Fruit fly (Drosophila melanogaster): ENCODE data around the gene CG1792.

Gene CG1792

DNA sequence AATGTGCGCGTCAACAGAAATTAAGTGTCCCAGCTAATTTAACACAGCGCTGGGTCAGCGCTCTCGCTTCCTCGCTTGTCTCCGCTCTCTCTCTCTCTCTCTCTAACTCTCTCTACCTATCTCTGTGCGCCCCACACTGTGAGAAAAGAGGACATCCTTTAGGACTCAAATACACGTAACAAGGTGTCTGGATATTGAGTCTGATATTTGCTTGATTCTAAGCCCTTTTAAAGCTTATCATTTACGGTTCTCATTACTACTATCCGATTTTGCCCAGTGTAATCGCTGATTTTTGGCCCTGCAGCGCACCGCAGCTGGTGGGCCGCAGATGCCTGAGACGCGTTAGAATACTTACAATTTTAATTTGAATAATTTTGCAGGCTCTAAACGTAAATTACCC lies 20.4 kb downstream of the CG1792 start (continued):
- TF ChIP-seq CG1603 (tag; optimal IDR thresholded peaks at IDR 0.05) (peak; percentile 36), CG12769 (tag; optimal IDR thresholded peaks at IDR 0.05) (peak; percentile 68), kah (GFP tag; optimal IDR thresholded peaks at IDR 0.05) (no peak), CG8290 (GFP tag; optimal IDR thresholded peaks at IDR 0.05) (no peak), CG8290 (tag; optimal IDR thresholded peaks at IDR 0.05) (peak in 1 of 2 experiments; percentile 69), danr (GFP tag; IDR thresholded peaks at IDR 0.05) (no peak), oc (tag; optimal IDR thresholded peaks at IDR 0.05) (no peak), gce (GFP tag; IDR thresholded peaks at IDR 0.05) (0 out of 3 replicates have a peak, but pooled peaks have one; percentile 8), CG30431 (GFP tag; optimal IDR thresholded peaks at IDR 0.05) (no peak), C15 (GFP tag; IDR thresholded peaks at IDR 0.05) (no peak), scrt (GFP tag; optimal IDR thresholded peaks at IDR 0.05) (peak; percentile 20), CG4404 (GFP tag; IDR thresholded peaks at IDR 0.05) (no peak), CG4820 (GFP tag; optimal IDR thresholded peaks at IDR 0.05) (peak; percentile 6), trem (tag; optimal IDR thresholded peaks at IDR 0.05) (no peak), CG1529 (GFP tag; optimal IDR thresholded peaks at IDR 0.05) (no peak), Aef1 (GFP tag; IDR thresholded peaks at IDR 0.05) (peak; percentile 30; the same call in 1 of the 3 replicates), gsb (GFP tag; IDR thresholded peaks at IDR 0.05) (no peak), CG17829 (tag; optimal IDR thresholded peaks at IDR 0.05) (no peak), tgo (GFP tag; IDR thresholded peaks at IDR 0.05) (peak; percentile 15; the same call in 1 of the 3 replicates), CG17802 (tag; optimal IDR thresholded peaks at IDR 0.05) (no peak), CG17328 (GFP tag; IDR thresholded peaks at IDR 0.05) (peak; percentile 37; the same call in 1 of the 2 replicates), CG6175 (GFP tag; IDR thresholded peaks at IDR 0.05) (no peak), onecut (GFP tag; IDR thresholded peaks at IDR 0.05) (peak; percentile 23; the same call in 1 of the 2 replicates), sisA (GFP tag; IDR thresholded peaks at IDR 0.05) (0 out of 2 replicates have a peak, but pooled peaks have one; percentile 52), CG17612 (GFP tag; IDR thresholded peaks at IDR 0.05) (no peak), Atf-2 (GFP tag; optimal IDR thresholded peaks at IDR 0.05) (no peak), vfl (GFP tag; optimal IDR thresholded peaks at IDR 0.05) (peak; percentile 6), cas (GFP tag; IDR thresholded peaks at IDR 0.05) (no peak), ftz-f1 (GFP tag; optimal IDR thresholded peaks at IDR 0.05) (no peak), gem (tag; optimal IDR thresholded peaks at IDR 0.05) (peak; percentile 51), CG1602 (GFP tag; optimal IDR thresholded peaks at IDR 0.05) (no peak), phol (tag; optimal IDR thresholded peaks at IDR 0.05) (peak; percentile 13), pfk (GFP tag; optimal IDR thresholded peaks at IDR 0.05) (no peak), CG5180 (GFP tag; optimal IDR thresholded peaks at IDR 0.05) (no peak), slbo (GFP tag; IDR thresholded peaks at IDR 0.05) (peak; percentile 72), esg (GFP tag; conservative IDR thresholded peaks at IDR 0.05) (peak; percentile 37; the same call in 1 of the 2 replicates), CG13775 (GFP tag; optimal IDR thresholded peaks at IDR 0.05) (peak; percentile 14), Mad (GFP tag; optimal IDR thresholded peaks at IDR 0.05) (no peak), Hr51 (GFP tag; optimal IDR thresholded peaks at IDR 0.05) (peak in 1 of 2 experiments; percentile 63), CG11093 (GFP tag; IDR thresholded peaks at IDR 0.05) (no peak), Sry-β (GFP tag; optimal IDR thresholded peaks at IDR 0.05) (no peak), Trl (optimal IDR thresholded peaks at IDR 0.05) (no peak), Trl (GFP tag; optimal IDR thresholded peaks at IDR 0.05) (peak; percentile 8), Mes4 (GFP tag; optimal IDR thresholded peaks at IDR 0.05) (no peak), CG13424 (tag; optimal IDR thresholded peaks at IDR 0.05) (peak; percentile 49), ac (GFP tag; optimal IDR thresholded peaks at IDR 0.05) (no peak), zf30C (GFP tag; optimal IDR thresholded peaks at IDR 0.05) (peak; percentile 29), schlank (tag; optimal IDR thresholded peaks at IDR 0.05) (no peak), CG12155 (GFP tag; optimal IDR thresholded peaks at IDR 0.05) (peak; percentile 9), hb (GFP tag; IDR thresholded peaks at IDR 0.05; ENCODE audit: partially characterized antibody) (no peak), CG16779 (GFP tag; IDR thresholded peaks at IDR 0.05) (no peak), mam (GFP tag; optimal IDR thresholded peaks at IDR 0.05) (peak; percentile 40)

All from whole organism, embryonic.